Worm (Caenorhabditis elegans) whole organism, late embryonic: ENCODE results near the gene pqn-54.

Experiments
- ama-1 ChIP-seq: fragments of 150-350 bp; optimal IDR thresholded peaks from 2 replicates; lab custom pipeline; 2014
- ceh-2 ChIP-seq: sonication (generic microtip); optimal IDR thresholded peaks from 2 replicates; lab custom pipeline; 2016; ENCODE audit warnings: missing genotype, missing genetic modification characterization, missing compliant biosample characterization
- ceh-48 ChIP-seq: sonication (generic microtip); optimal IDR thresholded peaks from 2 replicates; lab custom pipeline; 2016; ENCODE audit warnings: missing genetic modification characterization, inconsistent platforms, missing compliant biosample characterization
- hlh-8 ChIP-seq: sonication (generic microtip); optimal IDR thresholded peaks from 2 replicates; lab custom pipeline; 2016; ENCODE audit warnings: missing genotype, missing genetic modification characterization, missing compliant biosample characterization
- lim-6 ChIP-seq: sonication (generic microtip); optimal IDR thresholded peaks from 2 replicates; lab custom pipeline; 2016; ENCODE audit warnings: missing genetic modification characterization, missing compliant biosample characterization
- nfya-1 ChIP-seq: sonication (generic microtip); optimal IDR thresholded peaks from 2 replicates; lab custom pipeline; 2017; ENCODE audit warnings: missing genetic modification characterization, mild to moderate bottlenecking, missing compliant biosample characterization, antibody characterized with exemption, moderate library complexity
- pha-4 ChIP-seq: fragments of 150-350 bp; optimal IDR thresholded peaks from 2 replicates; lab custom pipeline; 2018; ENCODE audit warnings: missing biosample characterization, missing genetic modification reagents, missing genetic modification characterization
- pqm-1 ChIP-seq: sonication (generic microtip); optimal IDR thresholded peaks from 2 replicates; lab custom pipeline; 2016; ENCODE audit warnings: missing genetic modification characterization, missing compliant biosample characterization
- ztf-16 ChIP-seq: sonication (generic microtip); optimal IDR thresholded peaks from 2 replicates; lab custom pipeline; 2017; ENCODE audit warnings: missing genetic modification characterization, missing compliant biosample characterization

DNA sequence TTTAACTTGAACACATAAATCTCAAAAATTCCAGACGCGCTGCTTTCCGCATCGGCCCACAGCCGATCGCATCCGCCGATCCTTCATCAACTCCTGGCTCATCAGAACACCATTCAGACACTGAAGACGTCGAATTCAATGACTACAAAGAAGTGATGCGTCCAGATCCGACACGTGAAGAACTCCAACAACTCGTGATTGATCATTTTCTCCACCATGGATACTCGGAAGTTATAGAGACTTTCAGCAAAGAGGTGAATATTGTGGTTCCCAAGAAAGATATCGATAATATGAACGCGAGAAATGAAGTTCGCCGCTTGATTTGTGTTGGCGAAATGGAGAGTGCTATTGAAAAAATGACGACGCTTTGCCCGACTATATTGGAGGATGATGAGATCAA, 4.1 kb downstream of the pqn-54 start:
- no peak for TF ChIP-seq lim-6 (tag; lab: Kevin White, UChicago)
- no peak for TF ChIP-seq pqm-1 (tag; lab: Kevin White, UChicago)
- no peak for TF ChIP-seq ama-1
- TF ChIP-seq hlh-8 (tag; lab: Kevin White, UChicago), result no peak
- TF ChIP-seq ceh-2 (tag; lab: Kevin White, UChicago), result no peak
- TF ChIP-seq ztf-16 (tag; lab: Kevin White, UChicago), result no peak
- no peak for TF ChIP-seq nfya-1 (tag; lab: Kevin White, UChicago)
- no peak for TF ChIP-seq pha-4
- no peak for TF ChIP-seq ceh-48 (tag; lab: Kevin White, UChicago)
